Fruit fly (Drosophila melanogaster): ENCODE measurements around the gene Tao.

DNA sequence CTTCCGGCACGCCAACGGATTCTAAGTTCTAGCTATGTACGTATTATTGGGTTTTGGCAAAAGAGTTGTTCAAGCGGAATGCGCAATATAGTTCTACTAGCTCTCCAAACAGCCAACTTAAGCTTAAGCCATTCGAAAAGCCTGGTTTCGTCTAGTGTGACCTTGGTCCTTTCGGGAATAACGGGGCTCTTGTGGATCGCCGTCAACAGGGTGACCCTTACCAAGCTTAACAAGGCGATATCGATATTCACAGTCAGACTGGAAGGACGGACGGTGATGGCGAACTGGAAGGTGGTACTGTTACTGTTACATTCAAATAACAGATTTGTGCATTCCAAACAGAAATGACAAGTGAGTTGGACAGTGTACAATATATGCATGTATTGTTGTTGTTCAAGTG, 5.9 kb downstream of the Tao start:
- no peak for TF ChIP-seq Sox15 (GFP tag; optimal IDR thresholded peaks at IDR 0.05)
- no peak for TF ChIP-seq CG16779 (tag; optimal IDR thresholded peaks at IDR 0.05)
- TF ChIP-seq dac (GFP tag; optimal IDR thresholded peaks at IDR 0.05), result no peak
- TF ChIP-seq Sox14 (GFP tag; optimal IDR thresholded peaks at IDR 0.05), result no peak
